Worm (Caenorhabditis elegans) whole organism, young adult: ENCODE data around the gene clec-22.

Source experiments
- B0035.1 ChIP-seq: sonication (generic microtip); optimal IDR thresholded peaks from 2 replicates; lab custom pipeline; 2016; ENCODE audit warnings: missing genetic modification characterization, mild to moderate bottlenecking, missing compliant biosample characterization, missing genotype, missing genetic modification reagents
- B0261.1 ChIP-seq: sonication (generic microtip); optimal IDR thresholded peaks from 2 replicates; lab custom pipeline; 2016; ENCODE audit warnings: mild to moderate bottlenecking, missing genetic modification characterization, moderate library complexity, missing compliant biosample characterization
- B0336.3 ChIP-seq: fragments of 200-800 bp; sonication (Bioruptor generic); IDR thresholded peaks from 2 replicates; pipeline ENCODE4 v1.3.6; 2022; ENCODE audit warnings: missing genetic modification characterization, missing compliant biosample characterization
- F22D6.2 ChIP-seq: sonication (generic microtip); optimal IDR thresholded peaks from 2 replicates; lab custom pipeline; 2016; ENCODE audit warnings: mild to moderate bottlenecking, missing genetic modification characterization, missing compliant biosample characterization
- F52B5.7 ChIP-seq: sonication (generic microtip); optimal IDR thresholded peaks from 2 replicates; lab custom pipeline; 2016; ENCODE audit warnings: mild to moderate bottlenecking, missing genetic modification characterization, missing compliant biosample characterization
- F57C9.4 ChIP-seq: sonication (generic microtip); optimal IDR thresholded peaks from 2 replicates; lab custom pipeline; 2017; ENCODE audit warnings: mild to moderate bottlenecking, missing genetic modification characterization, missing compliant biosample characterization
- T07F8.4 ChIP-seq: sonication (generic microtip); optimal IDR thresholded peaks from 2 replicates; lab custom pipeline; 2016; ENCODE audit warnings: mild to moderate bottlenecking, missing genetic modification characterization, moderate library complexity, missing compliant biosample characterization
- T26A5.8 ChIP-seq: sonication (generic microtip); optimal IDR thresholded peaks from 2 replicates; lab custom pipeline; 2016; ENCODE audit warnings: missing genetic modification characterization, missing compliant biosample characterization
- Y56A3A.18 ChIP-seq: fragments of 200-800 bp; sonication (Bioruptor generic); IDR thresholded peaks from 2 replicates; pipeline ENCODE4 v1.3.6; 2022; ENCODE audit warnings: missing genetic modification reagents, missing genetic modification characterization, missing compliant biosample characterization
- Y67H2A.10 ChIP-seq: fragments of 200-800 bp; sonication (Bioruptor generic); conservative IDR thresholded peaks from 2 replicates; pipeline ENCODE4 v1.3.6; 2022; ENCODE audit warnings: missing genetic modification reagents, missing genetic modification characterization, missing compliant biosample characterization
- Y95B8A.8 ChIP-seq: fragments of 200-800 bp; sonication (Bioruptor generic); IDR thresholded peaks from 2 replicates; pipeline ENCODE4 v1.3.6; 2022; ENCODE audit warnings: missing genetic modification reagents, missing genetic modification characterization, missing compliant biosample characterization
- ama-1 ChIP-seq, 3 experiments: fragments of 150-350 bp in 1 of 3; sonication (generic microtip) in 2 of 3; optimal IDR thresholded peaks; 2 replicates each; lab custom pipeline; 2014 to 2018; ENCODE audit warnings: missing biosample characterization in 2 of 3, missing genetic modification characterization in 2 of 3, missing genetic modification reagents in 2 of 3
- attf-3 ChIP-seq: fragments of 200-800 bp; sonication (Bioruptor generic); conservative IDR thresholded peaks from 2 replicates; pipeline ENCODE4 v1.3.6; 2022; ENCODE audit warnings: missing genetic modification reagents, missing genetic modification characterization, missing compliant biosample characterization
- attf-6 ChIP-seq: fragments of 200-800 bp; sonication (Bioruptor generic); IDR thresholded peaks from 2 replicates; pipeline ENCODE4 v1.3.6; 2022; ENCODE audit warnings: missing genetic modification reagents, missing genetic modification characterization, missing compliant biosample characterization
- cebp-1 ChIP-seq, 2 experiments: fragments of 200-800 bp in 1 of 2; sonication (Bioruptor generic) in 1 of 2; sonication (generic microtip) in 1 of 2; IDR thresholded peaks in 1 of 2; optimal IDR thresholded peaks in 1 of 2; 2 replicates each; pipeline versions ENCODE4 v1.3.6 to Lab custom; 2017 to 2022; ENCODE audit warnings: missing compliant biosample characterization in 2 of 2, missing genetic modification characterization in 2 of 2, mild to moderate bottlenecking in 1 of 2, missing genetic modification reagents in 1 of 2, moderate library complexity in 1 of 2
- ceh-100 ChIP-seq: fragments of 200-800 bp; sonication (Bioruptor generic); IDR thresholded peaks from 2 replicates; pipeline ENCODE4 v1.3.6; 2022; ENCODE audit warnings: missing genetic modification reagents, missing genetic modification characterization, missing compliant biosample characterization
- ceh-27 ChIP-seq: fragments of 200-800 bp; sonication (Bioruptor generic); optimal IDR thresholded peaks from 2 replicates; lab custom pipeline; 2018; ENCODE audit warnings: mild to moderate bottlenecking, missing genetic modification characterization, moderate library complexity, missing compliant biosample characterization
- ceh-91 ChIP-seq: fragments of 200-800 bp; sonication (Bioruptor generic); IDR thresholded peaks from 2 replicates; pipeline ENCODE4 v1.3.6; 2022; ENCODE audit warnings: missing genetic modification reagents, missing genetic modification characterization, missing compliant biosample characterization
- dox-1 ChIP-seq: fragments of 200-800 bp; sonication (Bioruptor generic); IDR thresholded peaks from 2 replicates; pipeline ENCODE4 v1.3.6; 2022; ENCODE audit warnings: missing genetic modification reagents, missing genetic modification characterization, missing compliant biosample characterization
- efl-1 ChIP-seq: fragments of 150-350 bp; optimal IDR thresholded peaks from 2 replicates; lab custom pipeline; 2014; ENCODE audit warnings: missing biosample characterization, missing genetic modification reagents, missing genetic modification characterization
- egl-44 ChIP-seq: fragments of 200-800 bp; sonication (Bioruptor generic); IDR thresholded peaks from 2 replicates; pipeline ENCODE4 v1.3.6; 2022; ENCODE audit warnings: missing genetic modification reagents, missing genetic modification characterization, missing compliant biosample characterization
- egrh-3 ChIP-seq: fragments of 200-800 bp; sonication (Bioruptor generic); IDR thresholded peaks from 2 replicates; pipeline ENCODE4 v1.3.6; 2022; ENCODE audit warnings: missing genetic modification reagents, missing genetic modification characterization, missing compliant biosample characterization
- ekl-4 ChIP-seq: fragments of 200-800 bp; sonication (Bioruptor generic); IDR thresholded peaks from 2 replicates; pipeline ENCODE4 v1.3.6; 2022; ENCODE audit warnings: missing genetic modification reagents, missing genetic modification characterization, missing compliant biosample characterization
- ets-4 ChIP-seq: fragments of 200-800 bp; sonication (Bioruptor generic); optimal IDR thresholded peaks from 2 replicates; lab custom pipeline; 2018; ENCODE audit warnings: mild to moderate bottlenecking, missing genetic modification characterization, missing compliant biosample characterization
- fkh-3 ChIP-seq: sonication (generic microtip); optimal IDR thresholded peaks from 2 replicates; lab custom pipeline; 2016; ENCODE audit warnings: mild to moderate bottlenecking, missing genetic modification characterization, missing compliant biosample characterization
- him-1 ChIP-seq: sonication (generic microtip); optimal IDR thresholded peaks from 2 replicates; lab custom pipeline; 2016; ENCODE audit warnings: missing genotype, missing genetic modification reagents, missing genetic modification characterization, missing compliant biosample characterization
- hmg-1.2 ChIP-seq: fragments of 200-800 bp; sonication (Bioruptor generic); IDR thresholded peaks from 2 replicates; pipeline ENCODE4 v1.3.6; 2022; ENCODE audit warnings: missing genetic modification reagents, missing genetic modification characterization, missing compliant biosample characterization
- hmg-20 ChIP-seq: fragments of 200-800 bp; sonication (Bioruptor generic); IDR thresholded peaks from 2 replicates; pipeline ENCODE4 v1.3.6; 2022; ENCODE audit warnings: missing genetic modification reagents, missing genetic modification characterization, missing compliant biosample characterization
- hrde-1 ChIP-seq: sonication (generic microtip); optimal IDR thresholded peaks from 2 replicates; lab custom pipeline; 2016; ENCODE audit warnings: missing genetic modification characterization, mild to moderate bottlenecking, missing compliant biosample characterization, moderate library complexity, missing genotype, missing genetic modification reagents, borderline replicate concordance
- hsf-1 ChIP-seq: fragments of 200-800 bp; sonication (Bioruptor generic); IDR thresholded peaks from 2 replicates; pipeline ENCODE4 v1.3.6; 2022; ENCODE audit warnings: missing genetic modification reagents, missing genetic modification characterization, missing compliant biosample characterization
- lin-26 ChIP-seq: fragments of 200-800 bp; sonication (Bioruptor generic); IDR thresholded peaks from 2 replicates; pipeline ENCODE4 v1.3.6; 2022; ENCODE audit warnings: missing genetic modification reagents, missing genetic modification characterization, missing compliant biosample characterization
- madf-10 ChIP-seq: sonication (generic microtip); optimal IDR thresholded peaks from 2 replicates; lab custom pipeline; 2016; ENCODE audit warnings: mild to moderate bottlenecking, missing genetic modification characterization, missing compliant biosample characterization
- madf-6 ChIP-seq: fragments of 200-800 bp; sonication (Bioruptor generic); IDR thresholded peaks from 2 replicates; pipeline ENCODE4 v1.3.6; 2022; ENCODE audit warnings: missing genetic modification reagents, missing genetic modification characterization, missing compliant biosample characterization
- mcd-1 ChIP-seq: fragments of 200-800 bp; sonication (Bioruptor generic); IDR thresholded peaks from 2 replicates; pipeline ENCODE4 v1.3.6; 2022; ENCODE audit warnings: missing genetic modification reagents, missing genetic modification characterization, missing compliant biosample characterization
- mes-4 ChIP-seq: sonication (generic microtip); optimal IDR thresholded peaks from 2 replicates; lab custom pipeline; 2016; ENCODE audit warnings: missing genotype, missing genetic modification characterization, missing compliant biosample characterization
- nhr-120 ChIP-seq: fragments of 200-800 bp; sonication (Bioruptor generic); IDR thresholded peaks from 2 replicates; pipeline ENCODE4 v1.3.6; 2022; ENCODE audit warnings: missing genetic modification characterization, missing compliant biosample characterization
- nhr-27 ChIP-seq: fragments of 200-800 bp; sonication (Bioruptor generic); optimal IDR thresholded peaks from 2 replicates; lab custom pipeline; 2018; ENCODE audit warnings: mild to moderate bottlenecking, missing genetic modification characterization, moderate library complexity, missing compliant biosample characterization
- rec-8 ChIP-seq, 2 experiments: sonication (generic microtip); optimal IDR thresholded peaks; 2 replicates each; lab custom pipeline; 2016; ENCODE audit warnings: mild to moderate bottlenecking in 2 of 2, missing genetic modification characterization in 2 of 2, missing genetic modification reagents in 2 of 2, missing genotype in 2 of 2, missing biosample characterization in 1 of 2, missing compliant biosample characterization in 1 of 2, moderate library complexity in 1 of 2
- snpc-1.3 ChIP-seq: sonication (generic microtip); optimal IDR thresholded peaks from 2 replicates; lab custom pipeline; 2017; ENCODE audit warnings: missing genetic modification characterization, mild to moderate bottlenecking, missing compliant biosample characterization, antibody characterized with exemption, moderate library complexity, missing genotype, missing genetic modification reagents; ENCODE audit not compliant: insufficient read depth
- snpc-3.4 ChIP-seq: sonication (generic microtip); optimal IDR thresholded peaks from 2 replicates; lab custom pipeline; 2017; ENCODE audit warnings: missing genetic modification characterization, mild to moderate bottlenecking, missing compliant biosample characterization, antibody characterized with exemption, moderate library complexity, missing genotype, missing genetic modification reagents
- tlf-1 ChIP-seq: fragments of 200-800 bp; sonication (Bioruptor generic); optimal IDR thresholded peaks from 2 replicates; lab custom pipeline; 2018; ENCODE audit warnings: mild to moderate bottlenecking, missing genetic modification characterization, missing compliant biosample characterization
- unc-130 ChIP-seq: sonication (generic microtip); optimal IDR thresholded peaks from 2 replicates; lab custom pipeline; 2016; ENCODE audit warnings: missing genetic modification reagents, missing genetic modification characterization, missing compliant biosample characterization
- unc-62 ChIP-seq: fragments of 150-350 bp; optimal IDR thresholded peaks from 2 replicates; lab custom pipeline; 2014; ENCODE audit warnings: missing biosample characterization, missing genetic modification reagents, missing genetic modification characterization

clec-22 gene

ce11 chrV:16814541-16815207 lies 43.6 kb upstream of the clec-22 start (continued):
- TF ChIP-seq cebp-1 (GFP tag; IDR thresholded peaks at IDR 0.05; lab: Robert Waterston, UW) (no peak), cebp-1 (tag; optimal IDR thresholded peaks at IDR 0.05; lab: Kevin White, UChicago) (peak; percentile 22), nhr-120 (GFP tag; lab: Robert Waterston, UW) (no peak), B0336.3 (GFP tag; lab: Robert Waterston, UW) (peak; percentile 41; the same call in 1 of the 2 replicates), egl-44 (GFP tag; lab: Robert Waterston, UW) (no peak), efl-1 (no peak), T26A5.8 (tag; lab: Kevin White, UChicago) (no peak), dox-1 (GFP tag; lab: Robert Waterston, UW) (no peak), tlf-1 (GFP tag; lab: Kevin White, UChicago) (no peak), hmg-1.2 (GFP tag; lab: Robert Waterston, UW) (peak; percentile 90), ekl-4 (GFP tag; lab: Robert Waterston, UW) (no peak), mes-4 (tag; lab: Kevin White, UChicago) (no peak), Y95B8A.8 (GFP tag; lab: Robert Waterston, UW) (0 out of 2 replicates have a peak, but pooled peaks have one; percentile 34), hmg-20 (GFP tag; lab: Robert Waterston, UW) (no peak), fkh-3 (tag; lab: Kevin White, UChicago) (no peak), F22D6.2 (tag; lab: Kevin White, UChicago) (no peak), F57C9.4 (no peak), egrh-3 (GFP tag; lab: Robert Waterston, UW) (no peak; the same call in 1 of the 2 replicates), rec-8 (tag; optimal IDR thresholded peaks at IDR 0.05; lab: Kevin White, UChicago) (no peak), snpc-3.4 (tag; lab: Kevin White, UChicago) (no peak), ets-4 (GFP tag; lab: Kevin White, UChicago) (no peak), attf-6 (GFP tag; lab: Robert Waterston, UW) (no peak), ceh-27 (GFP tag; lab: Kevin White, UChicago) (no peak), F52B5.7 (tag; lab: Kevin White, UChicago) (no peak), lin-26 (GFP tag; lab: Robert Waterston, UW) (no peak), unc-130 (no peak), unc-62 (no peak), ceh-100 (GFP tag; lab: Robert Waterston, UW) (no peak), T07F8.4 (tag; lab: Kevin White, UChicago) (no peak), him-1 (tag; lab: Kevin White, UChicago) (no peak), B0035.1 (tag; lab: Kevin White, UChicago) (no peak), attf-3 (GFP tag; lab: Robert Waterston, UW) (no peak), snpc-1.3 (no peak), ceh-91 (GFP tag; lab: Robert Waterston, UW) (no peak), Y56A3A.18 (no peak), madf-10 (tag; lab: Kevin White, UChicago) (no peak), B0261.1 (tag; lab: Kevin White, UChicago) (no peak), ama-1 (optimal IDR thresholded peaks at IDR 0.05; lab: Kevin White, UChicago) (no peak), ama-1 (GFP tag; optimal IDR thresholded peaks at IDR 0.05; lab: Kevin White, UChicago) (peak in 1 of 2 experiments; percentile 40), hsf-1 (GFP tag; lab: Robert Waterston, UW) (no peak), hrde-1 (tag; lab: Kevin White, UChicago) (peak; percentile 18), Y67H2A.10 (GFP tag; lab: Robert Waterston, UW) (no peak), madf-6 (GFP tag; lab: Robert Waterston, UW) (peak; percentile 6; the same call in 1 of the 2 replicates), mcd-1 (GFP tag; lab: Robert Waterston, UW) (0 out of 2 replicates have a peak, but pooled peaks have one; percentile 17), nhr-27 (no peak)
